Fruit fly (Drosophila melanogaster) whole organism, embryonic: ENCODE results near the gene Eig71Ei.
A peak's percentile ranks its signal among the peaks of the same experiment; 100 is the strongest.

ENCODE experiments used
- Abd-B ChIP-seq: fragments of 200-800 bp; sonication (Bioruptor generic); optimal IDR thresholded peaks from 2 replicates; lab custom pipeline; 2018; ENCODE audit warnings: missing biosample characterization, mild to moderate bottlenecking, missing genetic modification characterization, moderate library complexity
- B-H1 ChIP-seq: fragments of 200-800 bp; sonication (Bioruptor generic); IDR thresholded peaks from 3 replicates; pipeline ENCODE4 v1.3.6; 2022; ENCODE audit warnings: missing biosample characterization, missing genetic modification characterization
- BEAF-32 ChIP-seq: fragments of 200-800 bp; sonication (Bioruptor generic); optimal IDR thresholded peaks from 3 replicates; lab custom pipeline; 2017; ENCODE audit warnings: missing biosample characterization, missing genetic modification characterization, mild to moderate bottlenecking, moderate library complexity, missing genetic modification reagents
- CG10147 ChIP-seq: fragments of 200-800 bp; sonication (Bioruptor generic); optimal IDR thresholded peaks from 2 replicates; lab custom pipeline; 2019; ENCODE audit warnings: missing biosample characterization, mild to moderate bottlenecking, missing genetic modification characterization, moderate library complexity
- CG10209 ChIP-seq: fragments of 200-800 bp; sonication (Bioruptor generic); optimal IDR thresholded peaks from 3 replicates; lab custom pipeline; 2017; ENCODE audit warnings: missing biosample characterization, mild to moderate bottlenecking, missing genetic modification characterization, missing genetic modification reagents
- CG11085 ChIP-seq: fragments of 200-800 bp; sonication (Bioruptor generic); IDR thresholded peaks from 2 replicates; pipeline ENCODE4 v1.3.6; 2022; ENCODE audit warnings: missing biosample characterization, missing genetic modification characterization
- CG11696 ChIP-seq: fragments of 200-800 bp; sonication (Bioruptor generic); IDR thresholded peaks from 2 replicates; pipeline ENCODE4 v1.3.6; 2022; ENCODE audit warnings: missing biosample characterization, missing genetic modification characterization
- CG12071 ChIP-seq: fragments of 200-800 bp; sonication (Bioruptor generic); optimal IDR thresholded peaks from 3 replicates; lab custom pipeline; 2018; ENCODE audit warnings: missing biosample characterization, mild to moderate bottlenecking, missing genetic modification characterization
- CG1233 ChIP-seq: fragments of 200-800 bp; sonication (Bioruptor generic); optimal IDR thresholded peaks from 4 replicates; lab custom pipeline; 2018; ENCODE audit warnings: missing biosample characterization, mild to moderate bottlenecking, missing genetic modification characterization
- CG12391 ChIP-seq: fragments of 200-800 bp; sonication (Bioruptor generic); optimal IDR thresholded peaks from 3 replicates; lab custom pipeline; 2018; ENCODE audit warnings: missing biosample characterization, mild to moderate bottlenecking, missing genetic modification characterization, moderate library complexity
- CG13296 ChIP-seq: fragments of 200-800 bp; sonication (Bioruptor generic); optimal IDR thresholded peaks from 3 replicates; lab custom pipeline; 2018; ENCODE audit warnings: missing biosample characterization, mild to moderate bottlenecking, missing genetic modification characterization
- CG1602 ChIP-seq: fragments of 200-800 bp; sonication (Bioruptor generic); optimal IDR thresholded peaks from 3 replicates; lab custom pipeline; 2016; ENCODE audit warnings: missing biosample characterization, missing genetic modification characterization
- CG17359 ChIP-seq: fragments of 200-800 bp; sonication (Bioruptor generic); optimal IDR thresholded peaks from 3 replicates; lab custom pipeline; 2018; ENCODE audit warnings: missing biosample characterization, mild to moderate bottlenecking, missing genetic modification characterization, moderate library complexity
- CG17802 ChIP-seq: fragments of 200-800 bp; sonication (Bioruptor generic); optimal IDR thresholded peaks from 2 replicates; lab custom pipeline; 2018; ENCODE audit warnings: missing biosample characterization, mild to moderate bottlenecking, missing genetic modification characterization, moderate library complexity
- CG18476 ChIP-seq: fragments of 200-800 bp; sonication (Bioruptor generic); optimal IDR thresholded peaks from 2 replicates; lab custom pipeline; 2016; ENCODE audit warnings: missing biosample characterization, mild to moderate bottlenecking, missing genetic modification characterization
- CG33213 ChIP-seq: fragments of 200-800 bp; sonication (Bioruptor generic); optimal IDR thresholded peaks from 3 replicates; lab custom pipeline; 2016; ENCODE audit warnings: missing biosample characterization, missing genetic modification characterization
- CG33557 ChIP-seq: fragments of 200-800 bp; sonication (Bioruptor generic); optimal IDR thresholded peaks from 2 replicates; lab custom pipeline; 2019; ENCODE audit warnings: missing biosample characterization, mild to moderate bottlenecking, missing genetic modification characterization, moderate library complexity
- CG4820 ChIP-seq: fragments of 200-800 bp; sonication (Bioruptor generic); optimal IDR thresholded peaks from 3 replicates; lab custom pipeline; 2016; ENCODE audit warnings: missing biosample characterization, missing genetic modification characterization
- CG7556 ChIP-seq: fragments of 200-800 bp; sonication (Bioruptor generic); optimal IDR thresholded peaks from 2 replicates; lab custom pipeline; 2017; ENCODE audit warnings: missing biosample characterization, mild to moderate bottlenecking, missing genetic modification characterization
- CHES-1-like ChIP-seq: fragments of 200-800 bp; sonication (Bioruptor generic); optimal IDR thresholded peaks from 2 replicates; lab custom pipeline; 2016; ENCODE audit warnings: missing biosample characterization, missing genetic modification characterization
- CoRest ChIP-seq: fragments of 200-800 bp; sonication (Bioruptor generic); optimal IDR thresholded peaks from 3 replicates; lab custom pipeline; 2018; ENCODE audit warnings: missing biosample characterization, mild to moderate bottlenecking, missing genetic modification characterization, moderate library complexity
- Dip2 ChIP-seq: fragments of 200-800 bp; sonication (Bioruptor generic); IDR thresholded peaks from 2 replicates; pipeline ENCODE4 v1.3.6; 2022; ENCODE audit warnings: missing biosample characterization, missing genetic modification characterization
- ERR ChIP-seq: fragments of 200-800 bp; sonication (Bioruptor generic); optimal IDR thresholded peaks from 2 replicates; lab custom pipeline; 2016; ENCODE audit warnings: missing biosample characterization, missing genetic modification characterization
- HLH54F ChIP-seq: fragments of 200-800 bp; sonication (Bioruptor generic); optimal IDR thresholded peaks from 3 replicates; lab custom pipeline; 2016; ENCODE audit warnings: missing biosample characterization, missing genetic modification characterization
- MESR4 ChIP-seq: fragments of 200-800 bp; sonication (Bioruptor generic); optimal IDR thresholded peaks from 2 replicates; lab custom pipeline; 2018; ENCODE audit warnings: missing biosample characterization, mild to moderate bottlenecking, missing genetic modification characterization, moderate library complexity
- Opbp ChIP-seq: fragments of 200-800 bp; sonication (Bioruptor generic); IDR thresholded peaks from 3 replicates; pipeline ENCODE4 v1.3.6; 2022; ENCODE audit warnings: missing biosample characterization, missing genetic modification characterization; ENCODE audit not compliant: partially characterized antibody
- Sox100B ChIP-seq: fragments of 200-800 bp; sonication (Bioruptor generic); optimal IDR thresholded peaks from 3 replicates; lab custom pipeline; 2018; ENCODE audit warnings: missing biosample characterization, mild to moderate bottlenecking, missing genetic modification characterization
- Sox102F ChIP-seq: fragments of 200-800 bp; sonication (Bioruptor generic); optimal IDR thresholded peaks from 2 replicates; lab custom pipeline; 2018; ENCODE audit warnings: missing biosample characterization, mild to moderate bottlenecking, missing genetic modification characterization, moderate library complexity
- Tbp ChIP-seq: fragments of >200 bp; optimal IDR thresholded peaks from 2 replicates; lab custom pipeline; 2018; ENCODE audit warnings: missing biosample characterization, missing genetic modification characterization
- ab ChIP-seq: fragments of 200-800 bp; sonication (Bioruptor generic); optimal IDR thresholded peaks from 2 replicates; lab custom pipeline; 2016; ENCODE audit warnings: missing biosample characterization, missing genetic modification characterization
- abd-A ChIP-seq: fragments of 200-800 bp; sonication (Bioruptor generic); optimal IDR thresholded peaks from 3 replicates; lab custom pipeline; 2019; ENCODE audit warnings: missing biosample characterization, mild to moderate bottlenecking, missing genetic modification characterization, moderate library complexity
- az2 ChIP-seq: fragments of 200-800 bp; sonication (Bioruptor generic); optimal IDR thresholded peaks from 3 replicates; lab custom pipeline; 2016; ENCODE audit warnings: missing biosample characterization, missing genetic modification characterization
- bab2 ChIP-seq: fragments of 200-800 bp; sonication (Bioruptor generic); optimal IDR thresholded peaks from 2 replicates; lab custom pipeline; 2016; ENCODE audit warnings: missing biosample characterization, missing genetic modification characterization
- btn ChIP-seq: fragments of 200-800 bp; sonication (Bioruptor generic); optimal IDR thresholded peaks from 2 replicates; lab custom pipeline; 2016; ENCODE audit warnings: missing biosample characterization, missing genetic modification characterization
- dysf ChIP-seq: fragments of 200-800 bp; sonication (Bioruptor generic); IDR thresholded peaks from 3 replicates; pipeline ENCODE4 v1.3.6; 2022; ENCODE audit warnings: missing biosample characterization, missing genetic modification characterization
- emc ChIP-seq: fragments of 200-800 bp; sonication (Bioruptor generic); optimal IDR thresholded peaks from 2 replicates; lab custom pipeline; 2016; ENCODE audit warnings: missing biosample characterization, missing genetic modification characterization
- ftz-f1 ChIP-seq: fragments of 200-800 bp; sonication (Bioruptor generic); optimal IDR thresholded peaks from 2 replicates; lab custom pipeline; 2016; ENCODE audit warnings: missing biosample characterization, missing genetic modification characterization
- gce ChIP-seq: fragments of 200-800 bp; sonication (Bioruptor generic); IDR thresholded peaks from 3 replicates; pipeline ENCODE4 v1.3.6; 2022; ENCODE audit warnings: missing biosample characterization, missing genetic modification characterization
- ham ChIP-seq: fragments of 200-800 bp; sonication (Bioruptor generic); IDR thresholded peaks from 2 replicates; pipeline ENCODE4 v1.3.6; 2022; ENCODE audit warnings: missing biosample characterization, missing genetic modification characterization
- hkb ChIP-seq, 2 experiments: fragments of 200-800 bp in 1 of 2; fragments of >200 bp in 1 of 2; sonication (Bioruptor generic) in 1 of 2; IDR thresholded peaks in 1 of 2; optimal IDR thresholded peaks in 1 of 2; 2 replicates each; pipeline versions ENCODE4 v1.3.6 to Lab custom; 2017 to 2022; ENCODE audit warnings: missing biosample characterization in 1 of 2, missing genetic modification characterization in 1 of 2
- mld ChIP-seq: fragments of 200-800 bp; sonication (Bioruptor generic); IDR thresholded peaks from 3 replicates; pipeline ENCODE4 v1.3.6; 2022; ENCODE audit warnings: missing biosample characterization, missing genetic modification characterization; ENCODE audit not compliant: partially characterized antibody
- nmo ChIP-seq: fragments of 200-800 bp; sonication (Bioruptor generic); optimal IDR thresholded peaks from 2 replicates; lab custom pipeline; 2018; ENCODE audit warnings: missing biosample characterization, mild to moderate bottlenecking, missing genetic modification characterization, moderate library complexity
- org-1 ChIP-seq: fragments of 200-800 bp; sonication (Bioruptor generic); optimal IDR thresholded peaks from 2 replicates; lab custom pipeline; 2017; ENCODE audit warnings: missing biosample characterization, missing genetic modification characterization
- run ChIP-seq: fragments of 200-800 bp; sonication (Bioruptor generic); optimal IDR thresholded peaks from 3 replicates; lab custom pipeline; 2018; ENCODE audit warnings: missing biosample characterization, mild to moderate bottlenecking, missing genetic modification characterization
- sens ChIP-seq: fragments of 200-800 bp; sonication (Bioruptor generic); peaks from one replicate; lab custom pipeline; 2016; ENCODE audit warnings: missing biosample characterization, missing genetic modification characterization
- sens-2 ChIP-seq: fragments of 200-800 bp; sonication (Bioruptor generic); IDR thresholded peaks from 2 replicates; pipeline ENCODE4 v1.3.6; 2022; ENCODE audit warnings: missing biosample characterization, missing genetic modification characterization
- slou ChIP-seq: fragments of 200-800 bp; sonication (Bioruptor generic); optimal IDR thresholded peaks from 3 replicates; lab custom pipeline; 2016; ENCODE audit warnings: missing biosample characterization, missing genetic modification characterization
- sug ChIP-seq: fragments of 200-800 bp; optimal IDR thresholded peaks from 2 replicates; lab custom pipeline; 2019; ENCODE audit warnings: missing biosample characterization, mild to moderate bottlenecking, missing genetic modification characterization, moderate library complexity
- wdn ChIP-seq: fragments of 200-800 bp; sonication (Bioruptor generic); IDR thresholded peaks from 2 replicates; pipeline ENCODE4 v1.3.6; 2022; ENCODE audit warnings: missing biosample characterization, missing genetic modification characterization
- wek ChIP-seq: fragments of 200-800 bp; sonication (Bioruptor generic); optimal IDR thresholded peaks from 3 replicates; lab custom pipeline; 2018; ENCODE audit warnings: missing biosample characterization, mild to moderate bottlenecking, missing genetic modification characterization, moderate library complexity

Gene Eig71Ei

DNA sequence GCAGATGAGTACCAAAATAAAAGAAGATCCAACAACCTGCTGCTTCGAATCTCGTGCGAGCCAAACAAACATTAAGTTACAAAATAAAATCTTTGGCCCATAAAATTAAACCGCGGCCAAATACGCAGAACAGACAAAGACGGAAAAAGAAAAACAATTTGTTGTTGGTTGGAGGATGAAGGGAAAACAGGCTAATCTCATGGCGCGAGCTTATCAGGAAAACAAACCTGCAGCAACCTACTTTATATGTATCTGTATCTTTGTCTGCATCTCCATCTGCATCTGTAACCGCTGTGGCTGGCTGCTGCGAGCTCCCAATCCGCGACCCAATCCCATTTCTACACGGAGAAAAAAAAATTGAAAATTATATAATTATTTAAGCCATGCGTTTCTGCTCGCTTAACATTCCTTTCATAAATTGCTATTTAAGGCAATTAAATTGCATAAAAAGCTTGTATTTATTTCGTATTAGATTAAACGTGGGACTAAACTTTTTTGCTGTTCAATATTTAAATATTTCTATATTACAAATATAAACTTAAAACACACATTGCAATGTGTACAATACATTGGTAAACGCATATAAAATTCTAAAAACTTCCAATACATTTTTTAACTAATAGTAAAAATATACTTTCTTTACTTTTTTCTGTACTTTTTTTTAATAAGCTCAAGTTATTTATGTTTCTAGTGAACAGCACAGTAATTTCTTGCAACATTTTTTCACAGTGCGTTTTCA, 33.5 kb downstream of the Eig71Ei start (continued):
- TF ChIP-seq btn (GFP tag; lab: Kevin White, UChicago) (no peak), slou (GFP tag; lab: Kevin White, UChicago) (no peak), CG12391 (peak; percentile 44), CG1602 (GFP tag; lab: Kevin White, UChicago) (peak; percentile 45), dysf (0 out of 3 replicates have a peak, but pooled peaks have one; percentile 9), HLH54F (GFP tag; lab: Kevin White, UChicago) (no peak), BEAF-32 (no peak), B-H1 (no peak), Dip2 (no peak), nmo (peak; percentile 77), sens (GFP tag; lab: Kevin White, UChicago) (peak; percentile 69), hkb (optimal IDR thresholded peaks at IDR 0.05; lab: Kevin White, UChicago) (no peak), hkb (GFP tag; IDR thresholded peaks at IDR 0.05; lab: Robert Waterston, UW) (no peak), CG13296 (no peak), gce (GFP tag; lab: Robert Waterston, UW) (no peak), mld (GFP tag; lab: Robert Waterston, UW) (no peak), CG17359 (tag; lab: Kevin White, UChicago) (peak; percentile 38), CG10209 (GFP tag; lab: Kevin White, UChicago) (peak; percentile 40), Abd-B (peak; percentile 24), sens-2 (GFP tag; lab: Robert Waterston, UW) (no peak), sug (tag; lab: Kevin White, UChicago) (no peak), abd-A (tag; lab: Kevin White, UChicago) (peak; percentile 46), CG17802 (tag; lab: Kevin White, UChicago) (no peak), bab2 (no peak), CoRest (tag; lab: Kevin White, UChicago) (peak; percentile 47), ERR (GFP tag; lab: Kevin White, UChicago) (no peak), CHES-1-like (no peak), CG11696 (GFP tag; lab: Robert Waterston, UW) (no peak), run (tag; lab: Kevin White, UChicago) (peak; percentile 0), CG7556 (peak; percentile 38), org-1 (GFP tag; lab: Kevin White, UChicago) (no peak), CG12071 (no peak), MESR4 (no peak), CG1233 (GFP tag; lab: Kevin White, UChicago) (no peak), wdn (no peak), az2 (peak; percentile 51), wek (GFP tag; lab: Kevin White, UChicago) (no peak), CG11085 (GFP tag; lab: Robert Waterston, UW) (no peak), emc (no peak), CG33557 (GFP tag; lab: Kevin White, UChicago) (peak; percentile 53), Tbp (no peak), Sox100B (peak; percentile 77), ham (GFP tag; lab: Robert Waterston, UW) (no peak), CG33213 (no peak), ftz-f1 (no peak), Opbp (GFP tag; lab: Robert Waterston, UW) (no peak), CG4820 (GFP tag; lab: Kevin White, UChicago) (peak; percentile 20), ab (GFP tag; lab: Kevin White, UChicago) (no peak), CG18476 (GFP tag; lab: Kevin White, UChicago) (peak; percentile 31), CG10147 (GFP tag; lab: Kevin White, UChicago) (no peak), Sox102F (GFP tag; lab: Kevin White, UChicago) (peak; percentile 60)
